Worm (Caenorhabditis elegans) whole organism, L4/young adult: ENCODE measurements around the gene F35H10.6.
A peak's percentile ranks its signal among the peaks of the same experiment; 100 is the strongest.

Experiments
- W03F9.2 ChIP-seq: fragments of 150-350 bp; optimal IDR thresholded peaks from 2 replicates; lab custom pipeline; 2014; ENCODE audit warnings: missing biosample characterization, missing genetic modification characterization
- dao-5 ChIP-seq: sonication (generic microtip); optimal IDR thresholded peaks from 2 replicates; lab custom pipeline; 2016; ENCODE audit warnings: missing genotype, missing genetic modification characterization, moderate library complexity, missing compliant biosample characterization
- him-1 ChIP-seq: sonication (generic microtip); optimal IDR thresholded peaks from 2 replicates; lab custom pipeline; 2016; ENCODE audit warnings: missing genotype, missing genetic modification reagents, missing genetic modification characterization, missing compliant biosample characterization

The F35H10.6 gene

DNA sequence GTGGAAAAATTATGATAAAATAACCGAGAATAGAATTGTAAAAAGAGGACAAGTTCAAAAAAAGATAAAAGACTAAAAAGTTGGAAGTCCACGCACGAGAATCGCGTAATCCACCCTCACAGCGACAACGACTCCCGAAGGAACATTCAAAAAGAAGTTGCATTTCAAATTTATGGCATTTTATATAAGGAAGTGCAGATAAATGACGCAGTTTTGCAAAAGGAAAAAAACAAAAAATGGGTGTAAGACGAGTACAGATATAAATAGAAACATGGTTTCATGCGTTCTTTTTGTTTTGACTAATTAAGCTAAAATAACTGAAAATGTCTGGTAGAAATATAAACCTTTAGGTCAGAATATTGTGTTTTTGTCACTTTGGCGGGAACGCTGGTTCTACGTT is 16.5 kb upstream of the F35H10.6 start:
- TF ChIP-seq dao-5 (tag; lab: Kevin White, UChicago): no peak
- TF ChIP-seq him-1: no peak
- TF ChIP-seq W03F9.2 (tag; lab: Kevin White, UChicago): no peak

DNA sequence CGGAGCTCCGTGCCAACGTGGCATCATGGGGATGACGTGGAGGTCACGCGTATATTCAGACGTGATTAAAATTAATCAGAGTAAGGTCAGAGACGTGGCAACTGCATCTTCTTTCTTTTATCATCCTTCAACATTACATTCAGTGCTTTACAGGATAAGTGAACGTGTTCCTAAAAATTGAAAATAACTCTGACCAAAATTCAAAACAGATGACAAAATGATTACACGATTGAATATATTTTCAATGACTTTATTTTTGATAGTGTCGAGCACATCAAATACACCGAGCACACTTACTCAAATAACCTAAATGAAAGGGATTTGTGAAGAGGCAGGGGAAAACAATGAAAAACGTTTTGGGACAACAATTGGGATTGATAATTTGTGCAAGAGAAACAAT is 13.4 kb upstream of the F35H10.6 start, which contains the start of gene K07H8.9:
Gene K07H8.9 (minus strand): TSS at position 125 of the 400 bp plus-strand sequence.
- TF ChIP-seq W03F9.2 (tag; lab: Kevin White, UChicago) (no peak), dao-5 (tag; lab: Kevin White, UChicago) (no peak), him-1 (no peak)

DNA sequence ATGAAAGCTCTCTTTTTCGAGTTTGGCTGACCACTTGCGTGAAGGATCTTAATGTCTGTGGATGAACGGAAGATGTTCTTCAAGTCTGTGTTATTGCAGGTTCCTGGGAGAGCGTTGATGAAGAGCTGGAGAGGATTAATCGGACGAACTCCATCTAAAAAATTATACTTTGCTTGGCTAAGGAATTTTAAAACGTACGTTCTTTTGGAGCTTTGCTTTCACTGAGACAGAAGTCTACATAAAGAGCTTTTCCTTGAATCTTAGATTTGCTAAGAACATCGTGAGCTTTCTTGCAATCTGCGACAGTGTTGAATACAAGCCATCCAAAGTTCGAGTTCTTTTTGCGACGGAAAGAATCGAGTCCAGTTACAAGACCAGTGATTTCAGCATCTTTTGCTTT is 12.4 kb upstream of the F35H10.6 start:
- no peak for TF ChIP-seq dao-5 (tag; lab: Kevin White, UChicago)
- TF ChIP-seq him-1: no peak
- no peak for TF ChIP-seq W03F9.2 (tag; lab: Kevin White, UChicago)

DNA sequence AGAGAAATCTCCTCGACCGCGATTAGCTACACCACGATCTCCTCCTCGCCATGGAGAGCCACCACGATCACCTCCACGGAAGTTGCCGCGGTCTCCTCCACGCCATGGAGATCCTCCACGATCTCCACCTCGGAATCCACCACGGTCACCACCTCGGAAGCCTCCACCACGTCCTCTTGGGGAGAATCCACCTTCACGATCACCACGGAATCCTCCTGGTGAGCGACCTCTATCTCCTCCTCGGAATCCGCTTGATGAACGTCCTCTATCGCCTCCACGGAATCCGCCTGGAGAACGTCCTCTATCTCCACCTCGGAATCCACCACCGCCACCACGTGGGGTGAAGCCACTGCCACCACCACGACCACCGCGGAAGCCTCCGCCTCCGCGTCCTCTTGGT is 10.6 kb upstream of the F35H10.6 start:
- no peak for TF ChIP-seq W03F9.2 (tag; lab: Kevin White, UChicago)
- TF ChIP-seq him-1: no peak
- no peak for TF ChIP-seq dao-5 (tag; lab: Kevin White, UChicago)

DNA sequence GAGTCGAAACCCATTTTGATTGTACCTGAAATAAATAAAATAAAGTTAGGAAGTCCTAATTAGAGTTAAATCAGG is 10.4 kb upstream of the F35H10.6 start, which contains the start of gene nucl-1:
Gene nucl-1 (minus strand): TSS at position 26 of the 75 bp plus-strand sequence.
- no peak for TF ChIP-seq W03F9.2 (tag; lab: Kevin White, UChicago)
- no peak for TF ChIP-seq dao-5 (tag; lab: Kevin White, UChicago)
- no peak for TF ChIP-seq him-1

DNA sequence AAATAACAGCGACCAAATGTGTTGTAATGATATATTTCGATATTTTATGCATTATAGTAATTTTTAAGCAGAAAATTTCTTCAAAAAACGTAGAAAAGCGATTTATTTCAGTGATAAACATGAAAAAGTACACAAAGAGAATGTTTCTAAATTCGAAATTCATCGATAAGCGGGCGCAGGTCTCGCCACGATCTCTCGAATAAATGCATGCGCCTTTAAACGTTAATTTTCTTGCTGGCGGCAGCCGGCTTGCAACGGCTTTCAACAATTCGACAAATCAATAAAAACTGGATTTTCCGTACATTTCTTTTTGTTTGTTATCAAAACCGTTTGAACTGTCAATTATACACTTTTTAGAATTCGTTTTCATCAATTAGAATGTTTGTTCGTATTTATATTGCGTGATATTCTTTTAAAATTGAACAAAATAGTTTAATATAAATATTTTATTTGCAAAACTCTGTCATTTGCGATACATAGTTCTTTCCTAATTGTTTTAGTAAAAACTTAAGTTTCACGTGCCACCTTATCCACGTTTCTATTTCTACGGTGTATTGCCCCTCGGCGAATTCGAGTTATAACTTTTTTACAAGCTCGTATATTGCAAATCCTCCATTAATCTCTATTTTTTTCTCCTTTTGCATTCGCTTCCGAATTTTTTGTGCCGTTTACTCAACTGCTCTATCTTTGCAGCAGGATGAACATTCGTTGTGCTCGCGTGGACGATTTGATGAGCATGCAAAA is 10.0 kb upstream of the F35H10.6 start, which contains the start of gene daf-31:
Gene daf-31 (plus strand): TSS at position 694 of the 744 bp plus-strand sequence.
- TF ChIP-seq W03F9.2 (tag; lab: Kevin White, UChicago) (peak; percentile 39), him-1 (no peak)

DNA sequence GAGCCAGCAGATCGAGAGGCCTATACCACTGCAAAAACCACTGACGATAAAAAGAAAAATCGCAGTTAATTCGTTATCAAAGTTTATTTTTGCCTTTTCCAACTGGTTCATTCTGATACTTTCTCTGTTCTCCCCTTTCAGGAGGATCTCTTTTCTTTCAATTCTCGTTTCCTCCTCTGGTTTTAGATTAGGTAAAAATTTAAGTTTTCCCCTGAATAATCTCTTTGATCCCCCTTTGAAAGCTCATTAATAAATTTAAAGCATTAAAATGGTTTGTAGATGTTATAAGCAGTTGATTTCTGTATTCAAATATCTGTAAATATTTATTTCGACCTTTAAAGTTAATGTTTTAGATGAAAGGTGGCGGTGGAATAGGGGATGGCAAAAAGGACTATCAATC is 8.5 kb upstream of the F35H10.6 start, which contains the start of gene K07H8.2:
Gene K07H8.2 (plus strand): TSS at position 301 of the 400 bp plus-strand sequence.
- TF ChIP-seq him-1 (no peak), W03F9.2 (tag; lab: Kevin White, UChicago) (no peak), dao-5 (tag; lab: Kevin White, UChicago) (no peak)

DNA sequence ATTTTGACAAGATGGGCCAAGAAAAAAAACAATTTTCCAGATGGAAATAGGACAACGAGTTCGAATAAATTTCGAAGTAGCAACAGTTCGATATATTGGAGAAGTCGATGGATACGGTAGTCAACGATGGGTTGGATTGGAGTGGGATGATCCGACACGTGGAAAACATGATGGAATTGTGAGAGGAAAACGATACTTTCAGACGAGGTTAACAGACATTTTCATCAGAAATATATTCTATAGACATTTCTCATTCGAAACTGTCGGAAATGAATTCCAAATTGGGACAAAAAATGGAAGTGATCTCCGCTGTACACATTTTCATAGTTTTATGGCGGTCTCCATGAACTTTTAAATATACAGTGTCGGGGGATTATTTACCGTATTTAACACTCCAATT is 5.1 kb upstream of the F35H10.6 start, which contains the start of gene tbce-1:
Gene tbce-1 (plus strand): TSS at position 41 of the 400 bp plus-strand sequence.
- no peak for TF ChIP-seq dao-5 (tag; lab: Kevin White, UChicago)

DNA sequence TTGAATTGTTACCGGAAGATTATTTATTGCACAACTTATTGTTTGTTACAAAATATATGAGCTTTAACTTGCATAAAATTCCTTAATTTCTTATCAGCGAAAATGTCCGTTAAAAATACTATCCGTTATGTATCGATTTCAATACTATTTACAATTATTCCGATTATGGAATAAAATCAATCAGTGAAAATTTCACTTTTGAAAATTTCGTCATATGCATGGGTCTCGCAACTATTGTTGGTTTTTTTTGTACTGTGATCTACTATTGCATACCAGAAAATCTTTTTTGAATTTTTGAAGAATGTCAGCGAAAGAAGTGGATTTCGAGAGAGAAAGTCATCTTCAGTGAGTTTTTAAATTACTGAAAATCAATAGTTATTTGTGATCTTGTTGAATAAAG is 2.5 kb upstream of the F35H10.6 start, which contains the start of gene nprl-3:
Gene nprl-3 (plus strand): TSS at position 301 of the 400 bp plus-strand sequence.
- no peak for TF ChIP-seq W03F9.2 (tag; lab: Kevin White, UChicago)
- TF ChIP-seq him-1: no peak
- no peak for TF ChIP-seq dao-5 (tag; lab: Kevin White, UChicago)

DNA sequence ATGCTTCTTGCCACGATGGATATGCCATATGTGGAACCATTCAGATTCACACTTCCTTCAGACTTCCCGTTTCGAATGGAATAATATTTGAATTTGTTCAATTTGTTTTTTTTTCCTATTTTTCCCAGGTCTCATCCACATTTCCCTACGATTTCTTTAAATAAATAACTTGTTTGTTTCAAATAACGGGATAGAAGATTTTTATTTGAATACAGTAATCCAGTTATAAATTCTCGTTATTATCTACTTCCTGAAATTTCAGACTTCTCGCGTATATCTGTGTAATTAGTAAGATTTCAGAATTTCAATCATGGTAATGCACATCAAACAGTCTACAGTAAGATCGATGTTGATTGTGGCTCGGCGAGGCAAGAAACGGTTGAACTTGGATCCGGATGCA is 732 bp downstream of the F35H10.6 start, which contains the start of gene F35H10.5:
Gene F35H10.5 (plus strand): TSS at position 301 of the 400 bp plus-strand sequence.
- TF ChIP-seq dao-5 (tag; lab: Kevin White, UChicago): no peak
- no peak for TF ChIP-seq him-1
- no peak for TF ChIP-seq W03F9.2 (tag; lab: Kevin White, UChicago)

DNA sequence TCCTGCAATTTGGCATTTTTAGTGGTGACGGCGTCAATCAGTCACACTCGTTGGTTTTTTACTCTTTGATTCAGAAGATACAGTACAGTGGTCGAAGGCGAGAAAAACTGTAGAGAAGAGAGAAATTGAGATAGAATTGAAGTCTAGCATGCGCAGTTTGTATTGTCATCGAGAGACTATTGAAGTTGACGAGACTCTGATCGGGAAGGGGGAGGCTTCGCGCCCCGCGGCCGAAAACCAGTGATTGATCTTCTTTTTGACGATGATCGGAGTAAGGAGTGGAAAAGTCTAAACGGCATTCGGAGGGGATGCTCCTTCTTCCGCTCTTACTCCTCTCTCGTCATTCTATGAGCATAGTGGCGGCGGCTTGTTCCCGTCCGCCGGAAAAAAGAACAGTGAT is 2.2 kb downstream of the F35H10.6 start:
- TF ChIP-seq him-1 (no peak), dao-5 (tag; lab: Kevin White, UChicago) (no peak), W03F9.2 (tag; lab: Kevin White, UChicago) (no peak)

DNA sequence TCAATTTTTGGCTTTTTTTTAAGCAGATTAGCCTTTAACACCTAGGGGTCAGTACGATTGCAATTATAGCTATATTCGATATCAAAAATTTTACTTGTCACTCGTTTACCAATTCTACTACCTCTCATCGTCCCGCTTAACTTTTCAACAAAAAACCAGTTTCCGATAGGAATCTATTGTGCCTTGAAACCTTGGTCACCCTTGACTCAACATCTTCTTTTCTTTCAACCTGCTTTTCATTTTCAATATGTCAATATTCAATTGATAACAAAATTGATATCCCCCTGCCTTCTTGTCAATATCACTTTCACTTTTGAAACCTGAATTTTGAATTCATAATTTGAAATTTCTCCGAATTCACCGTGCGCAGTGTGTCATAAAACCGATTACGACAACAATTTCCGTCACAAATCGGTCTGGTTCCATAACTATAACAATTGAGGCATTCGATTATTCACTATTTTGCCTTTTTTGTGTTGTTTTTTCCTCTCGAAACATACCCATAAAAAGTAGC is 3.0 kb downstream of the F35H10.6 start:
- no peak for TF ChIP-seq dao-5 (tag; lab: Kevin White, UChicago)
- no peak for TF ChIP-seq him-1
- no peak for TF ChIP-seq W03F9.2 (tag; lab: Kevin White, UChicago)

DNA sequence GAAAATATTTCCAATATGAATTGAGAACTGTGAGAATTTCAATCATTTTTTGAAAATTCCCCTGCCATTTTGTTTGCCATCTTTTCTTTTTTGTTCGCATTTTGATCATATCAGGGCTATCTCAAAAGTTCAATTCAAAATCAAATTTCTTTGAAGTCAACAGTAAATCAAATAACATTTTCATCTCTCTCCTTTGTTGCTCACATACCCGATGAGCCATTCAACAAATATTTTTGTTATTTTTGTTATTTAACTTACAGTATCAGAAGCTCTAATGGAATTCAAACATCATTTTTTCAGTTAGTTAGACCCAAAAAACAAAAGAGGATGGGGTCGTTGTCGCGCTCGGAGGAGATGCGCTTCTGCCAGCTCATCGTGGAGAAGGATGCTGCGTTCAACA is 3.9 kb downstream of the F35H10.6 start, which contains the start of gene vha-5:
Gene vha-5 (plus strand): TSS at position 301 of the 400 bp plus-strand sequence.
- TF ChIP-seq W03F9.2 (tag; lab: Kevin White, UChicago) (no peak), dao-5 (tag; lab: Kevin White, UChicago) (no peak), him-1 (no peak)

DNA sequence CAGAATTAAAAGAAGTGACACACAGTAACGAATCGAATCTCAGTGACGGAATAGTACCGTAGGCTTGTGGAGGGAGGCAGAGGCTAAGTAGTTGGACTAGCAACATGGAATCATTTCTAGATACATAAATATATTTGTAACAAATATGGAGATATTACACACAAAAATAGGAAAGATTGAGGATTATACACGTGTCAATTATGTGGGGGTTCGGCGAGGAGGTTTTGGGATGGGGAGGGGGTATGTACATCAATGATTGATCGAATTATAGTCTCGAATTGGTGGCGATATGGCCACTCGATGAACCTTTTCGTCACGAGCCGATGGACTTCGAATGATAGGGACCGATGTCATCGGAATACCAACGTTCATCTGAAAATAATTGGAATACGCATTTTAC is 7.7 kb downstream of the F35H10.6 start:
- TF ChIP-seq W03F9.2 (tag; lab: Kevin White, UChicago): no peak

DNA sequence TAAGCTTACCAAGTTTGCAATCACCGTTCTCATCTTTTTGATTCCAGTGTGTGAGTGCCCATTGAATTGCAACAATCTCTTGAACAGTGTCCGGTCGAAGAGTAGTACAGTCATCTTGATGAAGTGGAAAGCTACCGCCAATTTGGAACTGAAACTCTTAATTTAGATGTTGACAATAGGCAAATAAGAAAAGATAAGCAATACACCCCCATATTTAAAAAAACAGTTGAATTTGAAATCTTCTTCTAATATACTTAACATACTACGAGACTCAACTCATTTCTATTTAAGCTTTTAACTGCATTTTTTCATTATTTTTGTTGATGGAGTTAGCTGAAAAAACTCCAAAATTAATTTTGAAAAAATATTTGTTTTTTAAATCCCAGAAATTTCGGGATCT is 12.4 kb downstream of the F35H10.6 start:
- no peak for TF ChIP-seq dao-5 (tag; lab: Kevin White, UChicago)
- no peak for TF ChIP-seq W03F9.2 (tag; lab: Kevin White, UChicago)
- no peak for TF ChIP-seq him-1
